Worm (Caenorhabditis elegans) whole organism, late embryonic: Measurements from ENCODE around the gene nipi-4.

Experiments
- C08G9.2 ChIP-seq: sonication (generic microtip); optimal IDR thresholded peaks from 2 replicates; lab custom pipeline; 2016; ENCODE audit warnings: mild to moderate bottlenecking, missing genetic modification characterization, moderate library complexity, missing compliant biosample characterization
- K02D7.2 ChIP-seq: sonication (generic microtip); optimal IDR thresholded peaks from 2 replicates; lab custom pipeline; 2017; ENCODE audit warnings: mild to moderate bottlenecking, missing genetic modification characterization, missing compliant biosample characterization
- ceh-18 ChIP-seq: sonication (generic microtip); optimal IDR thresholded peaks from 2 replicates; lab custom pipeline; 2016; ENCODE audit warnings: missing genetic modification characterization, missing compliant biosample characterization
- hlh-8 ChIP-seq: sonication (generic microtip); optimal IDR thresholded peaks from 2 replicates; lab custom pipeline; 2016; ENCODE audit warnings: missing genotype, missing genetic modification characterization, missing compliant biosample characterization
- lin-11 ChIP-seq: fragments of 200-800 bp; sonication (Bioruptor generic); optimal IDR thresholded peaks from 2 replicates; lab custom pipeline; 2018; ENCODE audit warnings: mild to moderate bottlenecking, missing genetic modification characterization, missing compliant biosample characterization
- madf-2 ChIP-seq: sonication (generic microtip); optimal IDR thresholded peaks from 2 replicates; lab custom pipeline; 2017; ENCODE audit warnings: missing genetic modification characterization, missing compliant biosample characterization
- nfya-1 ChIP-seq: sonication (generic microtip); optimal IDR thresholded peaks from 2 replicates; lab custom pipeline; 2017; ENCODE audit warnings: missing genetic modification characterization, mild to moderate bottlenecking, missing compliant biosample characterization, antibody characterized with exemption, moderate library complexity
- pag-3 ChIP-seq: sonication (generic microtip); optimal IDR thresholded peaks from 2 replicates; lab custom pipeline; 2016; ENCODE audit warnings: missing compliant biosample characterization, missing genetic modification characterization, borderline replicate concordance
- pha-4 ChIP-seq: fragments of 150-350 bp; optimal IDR thresholded peaks from 2 replicates; lab custom pipeline; 2018; ENCODE audit warnings: missing biosample characterization, missing genetic modification reagents, missing genetic modification characterization
- pqm-1 ChIP-seq: sonication (generic microtip); optimal IDR thresholded peaks from 2 replicates; lab custom pipeline; 2016; ENCODE audit warnings: missing genetic modification characterization, missing compliant biosample characterization
- sdc-2 ChIP-seq: sonication (generic microtip); optimal IDR thresholded peaks from 2 replicates; lab custom pipeline; 2016; ENCODE audit warnings: missing genotype, missing genetic modification characterization, missing compliant biosample characterization
- unc-55 ChIP-seq: sonication (generic microtip); optimal IDR thresholded peaks from 2 replicates; lab custom pipeline; 2017; ENCODE audit warnings: missing biosample characterization, missing genetic modification reagents, missing genetic modification characterization

ce11 chrV:7855382-7855994 is 15.1 kb downstream of the nipi-4 start, which contains the start of gene C37C3.2:
- TF ChIP-seq sdc-2 (tag; lab: Kevin White, UChicago) (no peak), nfya-1 (tag; lab: Kevin White, UChicago) (no peak), ceh-18 (tag; lab: Kevin White, UChicago) (no peak), C08G9.2 (tag; lab: Kevin White, UChicago) (no peak), madf-2 (tag; lab: Kevin White, UChicago) (no peak), pha-4 (no peak), pag-3 (tag; lab: Kevin White, UChicago) (no peak), K02D7.2 (tag; lab: Kevin White, UChicago) (no peak), hlh-8 (tag; lab: Kevin White, UChicago) (no peak), lin-11 (tag; lab: Kevin White, UChicago) (no peak), unc-55 (no peak), pqm-1 (tag; lab: Kevin White, UChicago) (no peak)
